Worm (Caenorhabditis elegans) whole organism, young adult: ENCODE measurements around the gene str-146.

Experiments used
- B0019.2 ChIP-seq: fragments of 200-800 bp; sonication (Bioruptor generic); conservative IDR thresholded peaks from 2 replicates; pipeline ENCODE4 v1.3.6; 2022; ENCODE audit warnings: missing genetic modification reagents, missing genetic modification characterization, missing compliant biosample characterization
- C17E4.6 ChIP-seq: fragments of 200-800 bp; sonication (Bioruptor generic); IDR thresholded peaks from 2 replicates; pipeline ENCODE4 v1.3.6; 2022; ENCODE audit warnings: missing genetic modification reagents, missing genetic modification characterization, missing compliant biosample characterization
- F57A8.1 ChIP-seq: fragments of 200-800 bp; sonication (Bioruptor generic); optimal IDR thresholded peaks from 2 replicates; lab custom pipeline; 2018; ENCODE audit warnings: mild to moderate bottlenecking, missing genetic modification characterization, moderate library complexity, missing compliant biosample characterization
- F57C9.4 ChIP-seq: sonication (generic microtip); optimal IDR thresholded peaks from 2 replicates; lab custom pipeline; 2017; ENCODE audit warnings: mild to moderate bottlenecking, missing genetic modification characterization, missing compliant biosample characterization
- K12H6.12 ChIP-seq: fragments of 200-800 bp; sonication (Bioruptor generic); optimal IDR thresholded peaks from 2 replicates; lab custom pipeline; 2018; ENCODE audit warnings: mild to moderate bottlenecking, missing genetic modification characterization, missing compliant biosample characterization
- Y79H2A.3 ChIP-seq: fragments of 200-800 bp; sonication (Bioruptor generic); conservative IDR thresholded peaks from 2 replicates; pipeline ENCODE4 v1.3.6; 2022; ENCODE audit warnings: missing genetic modification reagents, missing genetic modification characterization, missing compliant biosample characterization
- ZK185.1 ChIP-seq: sonication (generic microtip); optimal IDR thresholded peaks from 2 replicates; lab custom pipeline; 2016; ENCODE audit warnings: mild to moderate bottlenecking, missing genetic modification characterization, missing compliant biosample characterization; ENCODE audit not compliant: poor library complexity, severe bottlenecking
- akir-1 ChIP-seq: fragments of 200-800 bp; sonication (Bioruptor generic); optimal IDR thresholded peaks from 2 replicates; lab custom pipeline; 2018; ENCODE audit warnings: mild to moderate bottlenecking, missing genetic modification characterization, moderate library complexity, missing compliant biosample characterization
- aptf-2 ChIP-seq: fragments of 200-800 bp; sonication (Bioruptor generic); conservative IDR thresholded peaks from 2 replicates; pipeline ENCODE4 v1.3.6; 2022; ENCODE audit warnings: missing genetic modification reagents, missing genetic modification characterization, missing compliant biosample characterization
- aptf-3 ChIP-seq: fragments of 200-800 bp; sonication (Bioruptor generic); IDR thresholded peaks from 2 replicates; pipeline ENCODE4 v1.3.6; 2022; ENCODE audit warnings: missing genetic modification characterization, missing compliant biosample characterization
- attf-5 ChIP-seq: fragments of 200-800 bp; sonication (Bioruptor generic); optimal IDR thresholded peaks from 2 replicates; lab custom pipeline; 2018; ENCODE audit warnings: mild to moderate bottlenecking, missing genetic modification characterization, missing compliant biosample characterization
- ceh-100 ChIP-seq: fragments of 200-800 bp; sonication (Bioruptor generic); IDR thresholded peaks from 2 replicates; pipeline ENCODE4 v1.3.6; 2022; ENCODE audit warnings: missing genetic modification reagents, missing genetic modification characterization, missing compliant biosample characterization
- ceh-58 ChIP-seq: fragments of 200-800 bp; sonication (Bioruptor generic); IDR thresholded peaks from 2 replicates; pipeline ENCODE4 v1.3.6; 2022; ENCODE audit warnings: missing genetic modification characterization, missing compliant biosample characterization
- dpff-1 ChIP-seq: sonication (generic microtip); optimal IDR thresholded peaks from 2 replicates; lab custom pipeline; 2017; ENCODE audit warnings: mild to moderate bottlenecking, missing genetic modification characterization, missing compliant biosample characterization
- dpl-1 ChIP-seq: fragments of 150-350 bp; optimal IDR thresholded peaks from 2 replicates; lab custom pipeline; 2014; ENCODE audit warnings: missing biosample characterization, missing genetic modification reagents, missing genetic modification characterization
- efl-1 ChIP-seq: fragments of 150-350 bp; optimal IDR thresholded peaks from 2 replicates; lab custom pipeline; 2014; ENCODE audit warnings: missing biosample characterization, missing genetic modification reagents, missing genetic modification characterization
- egl-44 ChIP-seq: fragments of 200-800 bp; sonication (Bioruptor generic); IDR thresholded peaks from 2 replicates; pipeline ENCODE4 v1.3.6; 2022; ENCODE audit warnings: missing genetic modification reagents, missing genetic modification characterization, missing compliant biosample characterization
- hrde-1 ChIP-seq: sonication (generic microtip); optimal IDR thresholded peaks from 2 replicates; lab custom pipeline; 2016; ENCODE audit warnings: missing genetic modification characterization, mild to moderate bottlenecking, missing compliant biosample characterization, moderate library complexity, missing genotype, missing genetic modification reagents, borderline replicate concordance
- hsf-1 ChIP-seq: fragments of 200-800 bp; sonication (Bioruptor generic); IDR thresholded peaks from 2 replicates; pipeline ENCODE4 v1.3.6; 2022; ENCODE audit warnings: missing genetic modification reagents, missing genetic modification characterization, missing compliant biosample characterization
- lin-54 ChIP-seq: fragments of 200-800 bp; sonication (Bioruptor generic); optimal IDR thresholded peaks from 2 replicates; lab custom pipeline; 2018; ENCODE audit warnings: mild to moderate bottlenecking, missing genetic modification characterization, missing compliant biosample characterization
- lir-1 ChIP-seq: fragments of 200-800 bp; sonication (Bioruptor generic); conservative IDR thresholded peaks from 2 replicates; pipeline ENCODE4 v1.3.6; 2022; ENCODE audit warnings: missing genetic modification reagents, missing genetic modification characterization, missing compliant biosample characterization
- madf-8 ChIP-seq: fragments of 200-800 bp; sonication (Bioruptor generic); conservative IDR thresholded peaks from 2 replicates; pipeline ENCODE4 v1.3.6; 2022; ENCODE audit warnings: missing genetic modification reagents, missing genetic modification characterization, missing compliant biosample characterization
- mes-4 ChIP-seq: sonication (generic microtip); optimal IDR thresholded peaks from 2 replicates; lab custom pipeline; 2016; ENCODE audit warnings: missing genotype, missing genetic modification characterization, missing compliant biosample characterization
- nhr-80 ChIP-seq: sonication (generic microtip); optimal IDR thresholded peaks from 2 replicates; lab custom pipeline; 2016; ENCODE audit warnings: missing genetic modification characterization, missing compliant biosample characterization
- rec-8 ChIP-seq, 2 experiments: sonication (generic microtip); optimal IDR thresholded peaks; 2 replicates each; lab custom pipeline; 2016; ENCODE audit warnings: mild to moderate bottlenecking in 2 of 2, missing genetic modification characterization in 2 of 2, missing genetic modification reagents in 2 of 2, missing genotype in 2 of 2, missing biosample characterization in 1 of 2, missing compliant biosample characterization in 1 of 2, moderate library complexity in 1 of 2
- repo-1 ChIP-seq: sonication (generic microtip); optimal IDR thresholded peaks from 2 replicates; lab custom pipeline; 2017; ENCODE audit warnings: mild to moderate bottlenecking, missing genetic modification characterization, missing compliant biosample characterization
- snpc-3.4 ChIP-seq: sonication (generic microtip); optimal IDR thresholded peaks from 2 replicates; lab custom pipeline; 2017; ENCODE audit warnings: missing genetic modification characterization, mild to moderate bottlenecking, missing compliant biosample characterization, antibody characterized with exemption, moderate library complexity, missing genotype, missing genetic modification reagents
- sptf-2 ChIP-seq: fragments of 200-800 bp; sonication (Bioruptor generic); optimal IDR thresholded peaks from 2 replicates; lab custom pipeline; 2018; ENCODE audit warnings: mild to moderate bottlenecking, missing genetic modification characterization, missing compliant biosample characterization
- tbx-9 ChIP-seq: sonication (generic microtip); optimal IDR thresholded peaks from 2 replicates; lab custom pipeline; 2016; ENCODE audit warnings: borderline replicate concordance, missing genetic modification characterization, inconsistent platforms, missing compliant biosample characterization
- xnd-1 ChIP-seq: sonication (generic microtip); optimal IDR thresholded peaks from 2 replicates; lab custom pipeline; 2016; ENCODE audit warnings: missing genotype, missing genetic modification reagents, missing genetic modification characterization, missing compliant biosample characterization
- zfh-2 ChIP-seq: fragments of 200-800 bp; sonication (Bioruptor generic); conservative IDR thresholded peaks from 2 replicates; pipeline ENCODE4 v1.3.6; 2022; ENCODE audit warnings: missing genetic modification reagents, missing genetic modification characterization, missing compliant biosample characterization
- ztf-26 ChIP-seq: sonication (generic microtip); optimal IDR thresholded peaks from 2 replicates; lab custom pipeline; 2017; ENCODE audit warnings: missing genetic modification characterization, missing compliant biosample characterization
- ztf-3 ChIP-seq: fragments of 200-800 bp; sonication (Bioruptor generic); optimal IDR thresholded peaks from 2 replicates; lab custom pipeline; 2018; ENCODE audit warnings: mild to moderate bottlenecking, missing genetic modification characterization, missing compliant biosample characterization

Gene str-146

DNA sequence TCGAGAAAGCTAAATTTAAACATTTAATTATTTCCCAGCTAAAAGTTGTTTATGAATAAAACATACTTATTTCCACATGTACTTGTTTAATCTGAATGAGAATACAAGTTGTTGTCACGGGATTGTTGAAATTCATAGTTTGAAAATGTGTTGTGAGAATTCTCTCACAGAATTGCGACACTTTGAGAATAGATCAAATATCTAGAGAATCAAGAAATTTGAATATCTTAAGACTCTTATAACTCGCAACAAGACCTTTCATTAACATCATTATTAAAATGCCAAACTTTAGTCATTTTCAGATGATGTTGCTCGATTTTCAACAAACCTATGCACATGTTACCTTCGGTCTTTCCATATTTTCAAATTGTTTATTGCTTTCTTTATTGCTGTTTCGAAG, 7.7 kb upstream of the str-146 start, which contains the start of gene str-90 (continued):
- no peak for TF ChIP-seq ceh-58 (GFP tag; lab: Robert Waterston, UW)
- TF ChIP-seq aptf-2 (GFP tag; lab: Robert Waterston, UW), result no peak
- TF ChIP-seq zfh-2 (GFP tag; lab: Robert Waterston, UW), result no peak
- no peak for TF ChIP-seq mes-4 (tag; lab: Kevin White, UChicago)
- no peak for TF ChIP-seq F57C9.4 (tag; lab: Kevin White, UChicago)
- no peak for TF ChIP-seq B0019.2 (GFP tag; lab: Robert Waterston, UW)

DNA sequence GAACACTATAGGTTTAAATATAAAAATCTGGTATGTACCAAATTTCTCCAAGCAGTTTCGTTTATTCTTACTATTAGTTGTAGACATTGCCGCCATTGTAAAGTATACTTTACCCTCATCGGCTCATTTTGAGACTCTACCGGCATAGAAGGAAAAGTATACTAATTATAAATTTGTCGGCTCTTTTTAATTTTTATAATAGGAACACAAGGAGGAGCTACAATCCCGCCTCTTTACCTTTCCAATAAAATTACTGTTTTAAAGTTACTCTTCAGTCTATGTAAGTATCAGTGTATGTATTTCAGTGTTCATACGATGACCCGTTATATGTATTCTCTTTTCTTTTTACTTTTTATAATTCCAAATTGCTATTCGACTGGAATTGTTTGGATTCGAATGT, 4.0 kb upstream of the str-146 start, which contains the start of gene sdz-23:
TSS of gene sdz-23 (plus strand) at position 301 of the 400 bp plus-strand sequence.
- TF ChIP-seq ceh-100 (GFP tag; lab: Robert Waterston, UW), result no peak
- TF ChIP-seq F57A8.1 (GFP tag; lab: Kevin White, UChicago), result no peak
- no peak for TF ChIP-seq efl-1 (GFP tag; lab: Kevin White, UChicago)
- no peak for TF ChIP-seq ztf-26 (tag; lab: Kevin White, UChicago)
- TF ChIP-seq ZK185.1 (tag; lab: Kevin White, UChicago), result no peak
- TF ChIP-seq Y79H2A.3, result no peak

DNA sequence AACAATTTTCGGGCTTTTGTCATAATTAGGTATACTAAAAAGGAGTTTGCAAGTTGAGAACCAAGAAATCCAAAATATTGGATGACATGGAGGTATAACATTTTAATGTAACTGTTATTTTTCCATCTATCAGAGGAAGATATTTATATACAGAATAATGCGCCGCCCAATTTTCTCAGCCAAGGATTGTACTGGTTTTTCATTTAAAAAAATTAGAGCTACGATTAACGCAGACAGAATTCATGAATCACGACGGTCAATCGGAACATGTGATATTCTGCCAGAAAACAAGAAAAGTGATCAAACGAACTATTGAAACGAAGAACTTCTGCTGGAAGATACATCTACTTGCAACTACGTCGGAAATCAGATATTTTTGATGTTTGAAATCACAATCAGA, 3.0 kb upstream of the str-146 start, which contains the start of gene str-145:
TSS of gene str-145 (minus strand) at position 101 of the 400 bp plus-strand sequence.
- TF ChIP-seq rec-8 (tag; optimal IDR thresholded peaks at IDR 0.05; lab: Kevin White, UChicago) (no peak), sptf-2 (GFP tag; lab: Kevin White, UChicago) (no peak), aptf-3 (GFP tag; lab: Robert Waterston, UW) (no peak), xnd-1 (tag; lab: Kevin White, UChicago) (no peak), attf-5 (GFP tag; lab: Kevin White, UChicago) (no peak), hsf-1 (no peak), C17E4.6 (GFP tag; lab: Robert Waterston, UW) (no peak), tbx-9 (tag; lab: Kevin White, UChicago) (no peak), egl-44 (GFP tag; lab: Robert Waterston, UW) (no peak), hrde-1 (tag; lab: Kevin White, UChicago) (no peak), dpff-1 (tag; lab: Kevin White, UChicago) (no peak), ztf-3 (no peak), nhr-80 (no peak), lir-1 (GFP tag; lab: Robert Waterston, UW) (no peak), lin-54 (GFP tag; lab: Kevin White, UChicago) (no peak), madf-8 (GFP tag; lab: Robert Waterston, UW) (no peak)

DNA sequence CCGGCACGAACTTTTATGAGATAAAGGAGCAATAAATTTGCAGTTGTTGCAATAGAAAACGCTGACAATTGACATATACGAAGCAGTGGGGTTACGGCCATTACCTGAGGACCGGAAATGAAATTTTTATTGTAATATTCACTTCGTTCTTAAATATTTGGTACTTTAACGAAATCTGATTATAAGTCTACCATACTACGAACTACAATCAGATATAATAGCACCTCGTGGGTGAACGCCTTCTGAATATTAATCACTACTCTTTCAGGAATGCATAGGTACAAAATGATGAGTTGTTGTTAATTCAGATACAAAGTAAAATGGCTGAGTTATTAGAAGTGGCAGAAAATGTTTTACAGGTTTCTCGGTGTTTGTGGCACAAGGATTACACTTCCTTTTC, 2.9 kb downstream of the str-146 start, which contains the start of gene str-129:
TSS of gene str-129 (minus strand) at position 101 of the 400 bp plus-strand sequence.
- TF ChIP-seq repo-1 (no peak), ZK185.1 (tag; lab: Kevin White, UChicago) (no peak), akir-1 (GFP tag; lab: Kevin White, UChicago) (no peak), snpc-3.4 (no peak), madf-8 (GFP tag; lab: Robert Waterston, UW) (no peak), K12H6.12 (no peak), xnd-1 (tag; lab: Kevin White, UChicago) (no peak), dpl-1 (GFP tag; lab: Kevin White, UChicago) (no peak)
